Worm (Caenorhabditis elegans): ENCODE data around the gene B0281.5.

DNA sequence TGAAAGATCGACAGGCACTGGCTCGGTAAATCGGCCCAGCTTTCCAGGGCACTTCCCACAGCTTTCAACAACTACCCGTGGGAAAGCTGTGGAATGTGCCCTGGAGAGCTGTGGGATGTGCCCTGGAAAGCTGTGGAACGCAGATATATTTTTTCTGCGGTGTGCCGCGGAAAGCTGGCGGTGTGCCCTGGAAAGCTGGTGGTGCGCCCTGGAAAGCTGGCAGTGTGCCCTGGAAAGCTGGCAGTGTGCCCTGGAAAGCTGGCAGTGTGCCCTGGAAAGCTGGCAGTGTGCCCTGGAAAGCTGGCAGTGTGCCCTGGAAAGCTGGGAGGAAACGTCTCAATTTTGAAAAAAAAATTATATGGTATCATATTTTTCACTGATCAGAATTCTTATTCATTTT lies 27.0 kb downstream of the B0281.5 start:
- no peak for TF ChIP-seq nhr-76 (tag; optimal IDR thresholded peaks at IDR 0.05)
- no peak for TF ChIP-seq elt-3 (tag; optimal IDR thresholded peaks at IDR 0.05)
- no peak for TF ChIP-seq fkh-10 (GFP tag; optimal IDR thresholded peaks at IDR 0.05)
- no peak for TF ChIP-seq unc-39 (tag; optimal IDR thresholded peaks at IDR 0.05)

Measured in whole organism, L3 larva.